Worm (Caenorhabditis elegans): ENCODE data around the gene srsx-27.

- TF ChIP-seq nhr-28 (tag; optimal IDR thresholded peaks at IDR 0.05) (no peak), nhr-90 (tag; optimal IDR thresholded peaks at IDR 0.05; ENCODE audit: poor library complexity) (no peak), ama-1 (optimal IDR thresholded peaks at IDR 0.05) (no peak), snpc-4 (tag; optimal IDR thresholded peaks at IDR 0.05) (no peak), blmp-1 (tag; optimal IDR thresholded peaks at IDR 0.05) (no peak), lin-39 (tag; optimal IDR thresholded peaks at IDR 0.05) (no peak)
Observed at ce11 chrV:10146787-10147186, 3.0 kb upstream of the srsx-27 start.

Measured in whole organism, L1 larva.